Fruit fly (Drosophila melanogaster): Measurements from ENCODE around the gene CG2794.

The CG2794 gene

dm6 chr2L:522752-523151 lies 41.2 kb upstream of the CG2794 start:
- TF ChIP-seq Jra (GFP tag; optimal IDR thresholded peaks at IDR 0.05) (no peak), dsf (GFP tag; optimal IDR thresholded peaks at IDR 0.05; ENCODE audit: borderline replicate concordance) (no peak), Vsx2 (GFP tag; optimal IDR thresholded peaks at IDR 0.05; ENCODE audit: partially characterized antibody) (no peak), fru (GFP tag; optimal IDR thresholded peaks at IDR 0.05) (no peak), br (GFP tag; optimal IDR thresholded peaks at IDR 0.05) (peak; percentile 27), GATAd (GFP tag; optimal IDR thresholded peaks at IDR 0.05) (no peak), CG9705 (GFP tag; optimal IDR thresholded peaks at IDR 0.05) (no peak), rgr (GFP tag; optimal IDR thresholded peaks at IDR 0.05) (peak; percentile 37), foxo (GFP tag; optimal IDR thresholded peaks at IDR 0.05) (peak in 1 of 2 experiments; percentile 64), CG32264 (GFP tag; optimal IDR thresholded peaks at IDR 0.05) (no peak), h (GFP tag; optimal IDR thresholded peaks at IDR 0.05) (peak; percentile 44), dmrt93B (GFP tag; optimal IDR thresholded peaks at IDR 0.05) (peak; percentile 1), Myc (optimal IDR thresholded peaks at IDR 0.05) (no peak), usp (GFP tag; optimal IDR thresholded peaks at IDR 0.05) (no peak), psq (GFP tag; optimal IDR thresholded peaks at IDR 0.05) (no peak), tai (GFP tag; optimal IDR thresholded peaks at IDR 0.05) (no peak), lola (GFP tag; optimal IDR thresholded peaks at IDR 0.05) (no peak), woc (GFP tag; optimal IDR thresholded peaks at IDR 0.05) (no peak), OdsH (GFP tag; optimal IDR thresholded peaks at IDR 0.05) (no peak), Sp1 (GFP tag; optimal IDR thresholded peaks at IDR 0.05) (peak; percentile 5), jim (GFP tag; optimal IDR thresholded peaks at IDR 0.05) (no peak), Dif (GFP tag; optimal IDR thresholded peaks at IDR 0.05; ENCODE audit: partially characterized antibody) (no peak), Dfd (GFP tag; optimal IDR thresholded peaks at IDR 0.05) (no peak), Hr83 (GFP tag; optimal IDR thresholded peaks at IDR 0.05; ENCODE audit: poor library complexity, severe bottlenecking) (no peak), N (GFP tag; optimal IDR thresholded peaks at IDR 0.05) (no peak), ey (GFP tag; optimal IDR thresholded peaks at IDR 0.05) (no peak), Rel (GFP tag; optimal IDR thresholded peaks at IDR 0.05) (no peak), Rel (tag; optimal IDR thresholded peaks at IDR 0.05) (no peak), Abd-B (GFP tag; optimal IDR thresholded peaks at IDR 0.05) (no peak), Mio (GFP tag; optimal IDR thresholded peaks at IDR 0.05) (no peak), Hr78 (GFP tag; optimal IDR thresholded peaks at IDR 0.05) (no peak), sv (GFP tag; optimal IDR thresholded peaks at IDR 0.05) (no peak), pan (optimal IDR thresholded peaks at IDR 0.05) (no peak), HLH106 (tag; optimal IDR thresholded peaks at IDR 0.05) (peak; percentile 24), Hnf4 (GFP tag; optimal IDR thresholded peaks at IDR 0.05) (peak; percentile 43), brk (GFP tag; optimal IDR thresholded peaks at IDR 0.05) (no peak), CrebA (GFP tag; optimal IDR thresholded peaks at IDR 0.05; ENCODE audit: borderline replicate concordance) (no peak), dl (GFP tag; optimal IDR thresholded peaks at IDR 0.05; ENCODE audit: insufficient read depth in 1 of 2, partially characterized antibody in 2 of 2) (no peak), sage (GFP tag; optimal IDR thresholded peaks at IDR 0.05) (no peak)

dm6 chr2L:523165-523835 lies 40.7 kb upstream of the CG2794 start:
- TF ChIP-seq Dif (GFP tag; optimal IDR thresholded peaks at IDR 0.05; ENCODE audit: partially characterized antibody) (peak; percentile 55), Sp1 (GFP tag; optimal IDR thresholded peaks at IDR 0.05) (peak; percentile 33), rgr (GFP tag; optimal IDR thresholded peaks at IDR 0.05) (peak; percentile 30), fru (GFP tag; optimal IDR thresholded peaks at IDR 0.05) (peak; percentile 26), brk (GFP tag; optimal IDR thresholded peaks at IDR 0.05) (peak; percentile 65), HLH106 (tag; optimal IDR thresholded peaks at IDR 0.05) (peak; percentile 9), CG32264 (GFP tag; optimal IDR thresholded peaks at IDR 0.05) (peak; percentile 54), Hr78 (GFP tag; optimal IDR thresholded peaks at IDR 0.05) (no peak), foxo (GFP tag; optimal IDR thresholded peaks at IDR 0.05) (no peak), Hr83 (GFP tag; optimal IDR thresholded peaks at IDR 0.05; ENCODE audit: poor library complexity, severe bottlenecking) (peak; percentile 60), h (GFP tag; optimal IDR thresholded peaks at IDR 0.05) (peak; percentile 50), dl (GFP tag; optimal IDR thresholded peaks at IDR 0.05; ENCODE audit: insufficient read depth in 1 of 2, partially characterized antibody in 2 of 2) (peak in 1 of 2 experiments; percentile 35), dmrt93B (GFP tag; optimal IDR thresholded peaks at IDR 0.05) (no peak), Rel (GFP tag; optimal IDR thresholded peaks at IDR 0.05) (no peak), Rel (tag; optimal IDR thresholded peaks at IDR 0.05) (peak; percentile 47), N (GFP tag; optimal IDR thresholded peaks at IDR 0.05) (no peak), CrebA (GFP tag; optimal IDR thresholded peaks at IDR 0.05; ENCODE audit: borderline replicate concordance) (no peak), Hnf4 (GFP tag; optimal IDR thresholded peaks at IDR 0.05) (peak; percentile 8), psq (GFP tag; optimal IDR thresholded peaks at IDR 0.05) (peak; percentile 42), Jra (GFP tag; optimal IDR thresholded peaks at IDR 0.05) (peak; percentile 78)
